Worm (Caenorhabditis elegans) whole organism, midembryonic: ENCODE results near the gene aly-3.
"Not testable (repeated sequence)": the region's sequence is repeated elsewhere in the genome, so short reads cannot be mapped to it uniquely, and the experiment has no call there.

ENCODE experiments used
- T22C8.4 ChIP-seq: fragments of 200-800 bp; sonication (Bioruptor generic); IDR thresholded peaks from 2 replicates; pipeline ENCODE4 v1.3.6; 2022; ENCODE audit warnings: missing genetic modification characterization, missing compliant biosample characterization
- cog-1 ChIP-seq: sonication (generic microtip); optimal IDR thresholded peaks from 2 replicates; lab custom pipeline; 2016; ENCODE audit warnings: missing genetic modification characterization, missing compliant biosample characterization
- flt-1 ChIP-seq: fragments of 200-800 bp; sonication (Bioruptor generic); IDR thresholded peaks from 2 replicates; pipeline ENCODE4 v1.3.6; 2022; ENCODE audit warnings: missing genetic modification characterization, missing compliant biosample characterization
- klf-2 ChIP-seq: fragments of 200-800 bp; sonication (Bioruptor generic); conservative IDR thresholded peaks from 2 replicates; pipeline ENCODE4 v1.3.6; 2022; ENCODE audit warnings: missing genetic modification reagents, missing genetic modification characterization, missing compliant biosample characterization
- ref-1 ChIP-seq: fragments of 200-800 bp; sonication (Bioruptor generic); conservative IDR thresholded peaks from 2 replicates; pipeline ENCODE4 v1.3.6; 2022; ENCODE audit warnings: missing genetic modification reagents, missing genetic modification characterization, missing compliant biosample characterization
- tab-1 ChIP-seq: fragments of 200-800 bp; sonication (Bioruptor generic); IDR thresholded peaks from 2 replicates; pipeline ENCODE4 v1.3.6; 2022; ENCODE audit warnings: missing genetic modification characterization, missing compliant biosample characterization
- ztf-29 ChIP-seq: fragments of 200-800 bp; sonication (Bioruptor generic); IDR thresholded peaks from 2 replicates; pipeline ENCODE4 v1.3.6; 2022; ENCODE audit warnings: missing genetic modification reagents, missing genetic modification characterization, missing compliant biosample characterization

- peak; percentile 89 for TF ChIP-seq flt-1 (GFP tag; lab: Robert Waterston, UW)
- not testable (repeated sequence) for TF ChIP-seq tab-1 (GFP tag; lab: Robert Waterston, UW); T22C8.4 (GFP tag; lab: Robert Waterston, UW); cog-1; ref-1 (GFP tag; lab: Robert Waterston, UW); ztf-29 (GFP tag; lab: Robert Waterston, UW); klf-2
Observed at ce11 chrIV:12155819-12156218, 32.7 kb downstream of the aly-3 start.
